Worm (Caenorhabditis elegans) whole organism, L2 larva: ENCODE results near the gene Y73B6BL.289.

Experiments used
- F13H6.1 ChIP-seq: sonication (generic microtip); optimal IDR thresholded peaks from 2 replicates; lab custom pipeline; 2016; ENCODE audit warnings: missing genetic modification characterization, missing compliant biosample characterization
- Y55F3AM.14 ChIP-seq: fragments of 200-800 bp; sonication (Bioruptor generic); optimal IDR thresholded peaks from 2 replicates; lab custom pipeline; 2018; ENCODE audit warnings: mild to moderate bottlenecking, missing genetic modification characterization, missing compliant biosample characterization
- ZK546.5 ChIP-seq: sonication (generic microtip); optimal IDR thresholded peaks from 2 replicates; lab custom pipeline; 2017; ENCODE audit warnings: missing biosample characterization, missing genetic modification characterization
- alr-1 ChIP-seq: fragments of 150-350 bp; optimal IDR thresholded peaks from 2 replicates; lab custom pipeline; 2014; ENCODE audit warnings: missing biosample characterization, missing genetic modification characterization
- aly-2 ChIP-seq: fragments of 150-350 bp; optimal IDR thresholded peaks from 2 replicates; lab custom pipeline; 2014; ENCODE audit warnings: missing biosample characterization, missing genetic modification characterization
- ceh-16 ChIP-seq: fragments of 150-350 bp; optimal IDR thresholded peaks from 2 replicates; lab custom pipeline; 2014; ENCODE audit warnings: missing biosample characterization, missing genetic modification characterization
- ceh-82 ChIP-seq: fragments of 150-350 bp; optimal IDR thresholded peaks from 2 replicates; lab custom pipeline; 2014; ENCODE audit warnings: missing biosample characterization, missing genetic modification characterization
- crh-2 ChIP-seq: sonication (generic microtip); optimal IDR thresholded peaks from 2 replicates; lab custom pipeline; 2017; ENCODE audit warnings: missing biosample characterization, missing genetic modification characterization
- dmd-4 ChIP-seq: sonication (generic microtip); optimal IDR thresholded peaks from 2 replicates; lab custom pipeline; 2017; ENCODE audit warnings: missing biosample characterization, missing genetic modification characterization
- egl-27 ChIP-seq: sonication (generic microtip); optimal IDR thresholded peaks from 3 replicates; lab custom pipeline; 2017; ENCODE audit warnings: missing biosample characterization, missing genetic modification reagents, missing genetic modification characterization
- elt-1 ChIP-seq: fragments of 150-350 bp; optimal IDR thresholded peaks from 2 replicates; lab custom pipeline; 2014; ENCODE audit warnings: missing biosample characterization, missing genetic modification characterization
- elt-3 ChIP-seq: sonication (generic microtip); optimal IDR thresholded peaks from 2 replicates; lab custom pipeline; 2017; ENCODE audit warnings: missing biosample characterization, missing genetic modification characterization
- fos-1 ChIP-seq: fragments of 150-350 bp; optimal IDR thresholded peaks from 2 replicates; lab custom pipeline; 2014; ENCODE audit warnings: missing biosample characterization, missing genetic modification characterization
- lin-11 ChIP-seq: fragments of 150-350 bp; sonication (generic microtip); optimal IDR thresholded peaks from 2 replicates; lab custom pipeline; 2014; ENCODE audit warnings: missing biosample characterization, missing genetic modification characterization, inconsistent platforms, mixed read lengths
- lin-13 ChIP-seq: fragments of 150-350 bp; optimal IDR thresholded peaks from 2 replicates; lab custom pipeline; 2014; ENCODE audit warnings: missing biosample characterization, missing genetic modification reagents, missing genetic modification characterization
- lsy-2 ChIP-seq, 2 experiments: fragments of 150-350 bp in 1 of 2; sonication (generic microtip) in 1 of 2; optimal IDR thresholded peaks; 2 replicates each; lab custom pipeline; 2014 to 2017; ENCODE audit warnings: missing biosample characterization in 2 of 2, missing genetic modification characterization in 2 of 2
- mab-5 ChIP-seq: fragments of 150-350 bp; optimal IDR thresholded peaks from 2 replicates; lab custom pipeline; 2014; ENCODE audit warnings: missing biosample characterization, missing genetic modification characterization
- mdl-1 ChIP-seq, 2 experiments: fragments of 150-350 bp in 1 of 2; sonication (generic microtip) in 1 of 2; optimal IDR thresholded peaks; 2 replicates each; lab custom pipeline; 2017; ENCODE audit warnings: missing biosample characterization in 2 of 2, missing genetic modification characterization in 2 of 2
- nhr-10 ChIP-seq: sonication (generic microtip); optimal IDR thresholded peaks from 2 replicates; lab custom pipeline; 2017; ENCODE audit warnings: missing biosample characterization, missing genetic modification characterization
- nhr-11 ChIP-seq: fragments of 150-350 bp; optimal IDR thresholded peaks from 2 replicates; lab custom pipeline; 2014; ENCODE audit warnings: missing biosample characterization, missing genetic modification characterization
- nhr-12 ChIP-seq: fragments of 150-350 bp; optimal IDR thresholded peaks from 2 replicates; lab custom pipeline; 2014; ENCODE audit warnings: missing biosample characterization, missing genetic modification characterization
- nhr-129 ChIP-seq: fragments of 150-350 bp; optimal IDR thresholded peaks from 2 replicates; lab custom pipeline; 2014; ENCODE audit warnings: missing biosample characterization, missing genetic modification characterization
- nhr-21 ChIP-seq: fragments of 150-350 bp; optimal IDR thresholded peaks from 2 replicates; lab custom pipeline; 2014; ENCODE audit warnings: missing biosample characterization, missing genetic modification characterization
- nhr-23 ChIP-seq: fragments of 150-350 bp; optimal IDR thresholded peaks from 2 replicates; lab custom pipeline; 2014; ENCODE audit warnings: missing biosample characterization, missing genetic modification reagents, missing genetic modification characterization
- nhr-237 ChIP-seq: fragments of 150-350 bp; optimal IDR thresholded peaks from 2 replicates; lab custom pipeline; 2014; ENCODE audit warnings: missing biosample characterization, missing genetic modification characterization
- nhr-25 ChIP-seq: fragments of 150-350 bp; sonication (generic microtip); optimal IDR thresholded peaks from 3 replicates; lab custom pipeline; 2014; ENCODE audit warnings: missing biosample characterization, missing genetic modification characterization
- nhr-6 ChIP-seq: fragments of 150-350 bp; optimal IDR thresholded peaks from 2 replicates; lab custom pipeline; 2014; ENCODE audit warnings: missing biosample characterization, missing genetic modification characterization
- nhr-77 ChIP-seq: fragments of 150-350 bp; optimal IDR thresholded peaks from 2 replicates; lab custom pipeline; 2014; ENCODE audit warnings: missing biosample characterization, missing genetic modification characterization
- sem-4 ChIP-seq: fragments of 150-350 bp; optimal IDR thresholded peaks from 2 replicates; lab custom pipeline; 2014; ENCODE audit warnings: missing biosample characterization, missing genetic modification reagents, missing genetic modification characterization
- skn-1 ChIP-seq: sonication (generic microtip); optimal IDR thresholded peaks from 2 replicates; lab custom pipeline; 2017; ENCODE audit warnings: missing biosample characterization, missing genetic modification characterization
- sma-9 ChIP-seq, 2 experiments: fragments of 150-350 bp in 1 of 2; sonication (generic microtip) in 1 of 2; optimal IDR thresholded peaks; 2 replicates each; lab custom pipeline; 2014 to 2016; ENCODE audit warnings: missing genetic modification characterization in 2 of 2, mild to moderate bottlenecking in 1 of 2, missing biosample characterization in 1 of 2, missing compliant biosample characterization in 1 of 2, missing genetic modification reagents in 1 of 2, moderate library complexity in 1 of 2
- snpc-4 ChIP-seq: fragments of 150-350 bp; optimal IDR thresholded peaks from 2 replicates; lab custom pipeline; 2014; ENCODE audit warnings: missing biosample characterization, missing genetic modification characterization
- unc-39 ChIP-seq: fragments of 150-350 bp; optimal IDR thresholded peaks from 2 replicates; lab custom pipeline; 2014; ENCODE audit warnings: missing biosample characterization, missing genetic modification characterization
- unc-55 ChIP-seq: fragments of 150-350 bp; sonication (generic microtip); optimal IDR thresholded peaks from 3 replicates; lab custom pipeline; 2014; ENCODE audit warnings: missing biosample characterization, missing genetic modification reagents, missing genetic modification characterization
- unc-62 ChIP-seq: fragments of 150-350 bp; optimal IDR thresholded peaks from 2 replicates; lab custom pipeline; 2014; ENCODE audit warnings: missing biosample characterization, missing genetic modification reagents, missing genetic modification characterization
- ztf-1 ChIP-seq: fragments of 200-800 bp; sonication (Bioruptor generic); conservative IDR thresholded peaks from 2 replicates; pipeline ENCODE4 v1.3.6; 2022; ENCODE audit warnings: missing genetic modification characterization, missing compliant biosample characterization
- ztf-4 ChIP-seq: fragments of 150-350 bp; optimal IDR thresholded peaks from 2 replicates; lab custom pipeline; 2014; ENCODE audit warnings: missing biosample characterization, missing genetic modification characterization

Y73B6BL.289 gene

ce11 chrIV:6336748-6337147 lies 10.6 kb upstream of the Y73B6BL.289 start (continued):
- TF ChIP-seq egl-27 (tag; lab: Kevin White, UChicago) (peak; percentile 87), elt-1 (tag; lab: Kevin White, UChicago) (peak; percentile 28), nhr-23 (tag; lab: Kevin White, UChicago) (no peak), skn-1 (tag; lab: Kevin White, UChicago) (peak; percentile 53), nhr-21 (tag; lab: Kevin White, UChicago) (peak; percentile 98), nhr-6 (tag; lab: Kevin White, UChicago) (peak; percentile 95), aly-2 (tag; lab: Kevin White, UChicago) (no peak), alr-1 (no peak), nhr-11 (tag; lab: Kevin White, UChicago) (no peak), nhr-77 (no peak), ztf-1 (GFP tag; lab: Robert Waterston, UW) (no peak), Y55F3AM.14 (peak; percentile 91), unc-62 (peak; percentile 88), nhr-12 (tag; lab: Kevin White, UChicago) (no peak), lin-11 (tag; lab: Kevin White, UChicago) (peak; percentile 62), nhr-237 (tag; lab: Kevin White, UChicago) (no peak), mab-5 (tag; lab: Kevin White, UChicago) (peak; percentile 81)
- TF ChIP-seq, all 48 proteins: peak for 33

DNA sequence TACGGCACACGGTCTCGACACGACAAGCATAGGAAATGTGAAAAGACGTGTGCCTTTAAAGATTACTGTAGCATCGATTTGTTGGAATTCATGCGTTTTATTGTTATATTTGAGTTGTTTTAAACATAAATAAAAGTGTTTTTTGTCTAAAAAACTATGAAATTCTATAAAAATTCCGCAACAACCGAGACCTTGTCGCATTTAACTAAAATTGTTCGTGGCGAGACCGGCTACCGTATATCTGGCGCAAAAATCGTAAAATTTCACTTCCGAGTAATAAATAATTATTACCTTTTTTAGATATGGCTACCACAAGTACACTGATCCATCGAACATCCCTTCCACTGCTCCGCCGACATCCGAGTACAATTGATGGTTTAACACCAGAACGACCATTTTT lies 10.0 kb upstream of the Y73B6BL.289 start, which contains the start of gene ipla-6:
Gene ipla-6, plus strand, starts transcription at position 301 of the 400 bp plus-strand sequence.
- no peak for TF ChIP-seq unc-55 (GFP tag; lab: Kevin White, UChicago)
- no peak for TF ChIP-seq nhr-25 (tag; lab: Kevin White, UChicago)
- no peak for TF ChIP-seq fos-1 (tag; lab: Kevin White, UChicago)
- no peak for TF ChIP-seq sem-4 (tag; lab: Kevin White, UChicago)
- TF ChIP-seq ZK546.5 = no peak
- TF ChIP-seq ztf-4 (tag; lab: Kevin White, UChicago) = no peak
- TF ChIP-seq dmd-4 = no peak
- TF ChIP-seq lsy-2 (tag; optimal IDR thresholded peaks at IDR 0.05; lab: Kevin White, UChicago) = no peak
- no peak for TF ChIP-seq nhr-129 (tag; lab: Kevin White, UChicago)
- no peak for TF ChIP-seq sma-9 (GFP tag; optimal IDR thresholded peaks at IDR 0.05; lab: Kevin White, UChicago)
- TF ChIP-seq sma-9 (tag; optimal IDR thresholded peaks at IDR 0.05; lab: Kevin White, UChicago) = no peak
- TF ChIP-seq mab-5 (tag; lab: Kevin White, UChicago) = no peak
- TF ChIP-seq elt-3 (tag; lab: Kevin White, UChicago) = no peak
- no peak for TF ChIP-seq crh-2
- no peak for TF ChIP-seq snpc-4 (tag; lab: Kevin White, UChicago)
- no peak for TF ChIP-seq nhr-11 (tag; lab: Kevin White, UChicago)
- no peak for TF ChIP-seq lin-11 (tag; lab: Kevin White, UChicago)
- TF ChIP-seq F13H6.1 (tag; lab: Kevin White, UChicago) = no peak

- TF ChIP-seq ztf-1 (GFP tag; lab: Robert Waterston, UW) (no peak), fos-1 (tag; lab: Kevin White, UChicago) (no peak), elt-1 (tag; lab: Kevin White, UChicago) (no peak), Y55F3AM.14 (no peak), nhr-10 (tag; lab: Kevin White, UChicago) (no peak), nhr-77 (no peak), mdl-1 (tag; optimal IDR thresholded peaks at IDR 0.05; lab: Kevin White, UChicago) (no peak), skn-1 (tag; lab: Kevin White, UChicago) (no peak), nhr-21 (tag; lab: Kevin White, UChicago) (no peak), ceh-82 (tag; lab: Kevin White, UChicago) (no peak), unc-62 (no peak), lin-13 (GFP tag; lab: Kevin White, UChicago) (no peak), unc-39 (tag; lab: Kevin White, UChicago) (no peak), lsy-2 (tag; optimal IDR thresholded peaks at IDR 0.05; lab: Kevin White, UChicago) (no peak), F13H6.1 (tag; lab: Kevin White, UChicago) (no peak), ceh-16 (tag; lab: Kevin White, UChicago) (no peak), nhr-12 (tag; lab: Kevin White, UChicago) (no peak)
These were observed 4.9 kb upstream of the Y73B6BL.289 start, which contains the start of gene Y73B6BL.288 for ce11 chrIV:6342431-6342830. Gene Y73B6BL.288, minus strand, starts transcription at chrIV:6342531.
